Worm (Caenorhabditis elegans): ENCODE results near the gene srab-17.
A peak's percentile ranks its signal among the peaks of the same experiment; 100 is the strongest.

Gene srab-17

DNA sequence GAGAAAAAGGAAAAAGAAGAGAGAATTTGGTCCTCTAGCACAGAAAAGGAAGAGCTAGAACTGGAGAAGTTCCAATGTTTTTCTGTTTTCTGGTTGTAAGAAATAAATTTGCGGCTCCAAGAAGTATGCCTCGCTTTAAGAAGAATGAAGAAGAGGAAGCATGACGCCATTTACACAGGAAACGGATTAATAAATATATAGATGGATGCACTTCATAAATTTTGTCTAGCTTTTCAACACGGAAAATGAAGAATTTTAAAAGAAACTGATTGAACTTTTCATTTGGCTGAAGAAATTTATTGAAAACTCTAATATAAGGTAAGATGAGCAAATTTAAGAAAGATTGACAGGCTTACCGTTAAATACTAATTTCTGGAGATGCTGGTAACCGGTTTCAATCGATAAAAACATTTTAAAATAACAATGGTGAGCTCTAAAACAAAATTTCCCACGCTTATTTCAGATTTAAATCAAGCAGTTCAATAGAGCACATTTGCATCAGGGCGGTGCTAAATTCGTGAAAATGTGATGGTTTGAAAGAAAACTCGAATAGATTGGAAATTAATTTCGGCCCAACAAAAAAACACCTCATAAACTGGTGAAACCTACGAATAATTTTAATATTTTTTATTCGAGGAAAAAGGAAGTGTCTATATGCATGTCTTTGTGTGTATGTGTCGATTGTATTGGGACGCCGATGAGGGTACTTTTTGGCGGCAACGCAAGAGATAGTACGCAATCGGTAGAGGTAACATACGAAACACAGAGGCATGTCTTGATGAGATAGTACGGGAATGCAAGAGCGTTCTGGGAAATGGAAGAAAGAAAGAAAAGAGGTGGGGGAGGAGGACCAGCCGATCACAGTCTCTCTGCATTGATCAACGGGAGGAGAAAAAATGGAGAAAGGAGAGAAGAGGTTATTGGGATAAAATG, 12.0 kb downstream of the srab-17 start:
- TF ChIP-seq cog-1 (tag; optimal IDR thresholded peaks at IDR 0.05): peak; percentile 31
- no peak for TF ChIP-seq ref-1 (GFP tag; conservative IDR thresholded peaks at IDR 0.05)
- no peak for TF ChIP-seq med-1 (GFP tag; optimal IDR thresholded peaks at IDR 0.05; ENCODE audit: insufficient read depth)
- TF ChIP-seq klf-2 (GFP tag; conservative IDR thresholded peaks at IDR 0.05): no peak
- no peak for TF ChIP-seq ztf-23 (GFP tag; IDR thresholded peaks at IDR 0.05)
- no peak for TF ChIP-seq T22C8.4 (GFP tag; IDR thresholded peaks at IDR 0.05)
- no peak for TF ChIP-seq ztf-29 (GFP tag; IDR thresholded peaks at IDR 0.05)
- TF ChIP-seq tab-1 (GFP tag; IDR thresholded peaks at IDR 0.05): no peak

- TF ChIP-seq tab-1 (GFP tag; IDR thresholded peaks at IDR 0.05) (no peak), cog-1 (tag; optimal IDR thresholded peaks at IDR 0.05) (no peak), ref-1 (GFP tag; conservative IDR thresholded peaks at IDR 0.05) (no peak), ztf-23 (GFP tag; IDR thresholded peaks at IDR 0.05) (no peak), klf-2 (GFP tag; conservative IDR thresholded peaks at IDR 0.05) (no peak), T22C8.4 (GFP tag; IDR thresholded peaks at IDR 0.05) (no peak), med-1 (GFP tag; optimal IDR thresholded peaks at IDR 0.05; ENCODE audit: insufficient read depth) (no peak), ztf-29 (GFP tag; IDR thresholded peaks at IDR 0.05) (no peak), flt-1 (GFP tag; IDR thresholded peaks at IDR 0.05) (no peak)
These were observed 14.4 kb downstream of the srab-17 start for ce11 chrV:9853801-9854200.

- TF ChIP-seq T22C8.4 (GFP tag; IDR thresholded peaks at IDR 0.05) (no peak), klf-2 (GFP tag; conservative IDR thresholded peaks at IDR 0.05) (no peak), med-1 (GFP tag; optimal IDR thresholded peaks at IDR 0.05; ENCODE audit: insufficient read depth) (no peak), ref-1 (GFP tag; conservative IDR thresholded peaks at IDR 0.05) (no peak), ztf-23 (GFP tag; IDR thresholded peaks at IDR 0.05) (no peak), tab-1 (GFP tag; IDR thresholded peaks at IDR 0.05) (no peak), flt-1 (GFP tag; IDR thresholded peaks at IDR 0.05) (no peak), cog-1 (tag; optimal IDR thresholded peaks at IDR 0.05) (no peak), ztf-29 (GFP tag; IDR thresholded peaks at IDR 0.05) (no peak)
These were observed 19.6 kb downstream of the srab-17 start for ce11 chrV:9848576-9848975.

DNA sequence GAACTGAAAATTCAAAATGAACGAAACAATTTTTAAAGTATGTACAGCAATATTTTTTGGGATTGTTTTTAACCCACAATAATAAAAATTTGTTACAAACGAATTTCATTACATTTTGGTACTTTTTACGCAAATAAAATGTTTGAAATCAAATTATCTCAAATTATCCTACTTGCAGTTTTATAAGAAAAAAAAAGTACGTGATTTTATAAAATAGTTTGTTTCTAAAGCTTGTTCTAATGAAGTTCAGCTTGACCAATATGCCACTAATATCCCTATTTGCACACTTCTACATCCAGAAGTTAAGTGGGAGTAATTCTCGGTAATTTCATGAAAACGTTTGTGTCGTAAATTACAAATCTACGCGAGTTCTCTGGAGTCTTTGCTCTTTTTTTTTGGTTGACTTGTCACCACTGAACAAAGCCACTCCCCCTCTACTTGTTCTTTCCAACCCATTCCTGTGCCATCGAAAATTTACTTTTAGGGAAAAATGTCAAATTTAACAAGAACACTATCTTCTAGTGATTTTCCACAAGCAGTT, 24.8 kb downstream of the srab-17 start, which contains the start of gene sru-8:
sru-8 (plus strand) TSS at position 491 of the 541 bp plus-strand sequence.
- TF ChIP-seq ztf-29 (GFP tag; IDR thresholded peaks at IDR 0.05): no peak
- no peak for TF ChIP-seq flt-1 (GFP tag; IDR thresholded peaks at IDR 0.05)
- no peak for TF ChIP-seq ztf-23 (GFP tag; IDR thresholded peaks at IDR 0.05)
- TF ChIP-seq klf-2 (GFP tag; conservative IDR thresholded peaks at IDR 0.05): no peak
- TF ChIP-seq ref-1 (GFP tag; conservative IDR thresholded peaks at IDR 0.05): no peak
- no peak for TF ChIP-seq cog-1 (tag; optimal IDR thresholded peaks at IDR 0.05)
- TF ChIP-seq tab-1 (GFP tag; IDR thresholded peaks at IDR 0.05): no peak
- no peak for TF ChIP-seq T22C8.4 (GFP tag; IDR thresholded peaks at IDR 0.05)
- no peak for TF ChIP-seq med-1 (GFP tag; optimal IDR thresholded peaks at IDR 0.05; ENCODE audit: insufficient read depth)

ce11 chrV:9841376-9841775, 26.8 kb downstream of the srab-17 start, which contains the start of gene sru-36:
Gene sru-36, plus strand, starts transcription at chrV:9841676.
- TF ChIP-seq ztf-23 (GFP tag; IDR thresholded peaks at IDR 0.05): no peak
- TF ChIP-seq T22C8.4 (GFP tag; IDR thresholded peaks at IDR 0.05): no peak
- no peak for TF ChIP-seq ztf-29 (GFP tag; IDR thresholded peaks at IDR 0.05)
- no peak for TF ChIP-seq cog-1 (tag; optimal IDR thresholded peaks at IDR 0.05)
- TF ChIP-seq ref-1 (GFP tag; conservative IDR thresholded peaks at IDR 0.05): no peak
- no peak for TF ChIP-seq flt-1 (GFP tag; IDR thresholded peaks at IDR 0.05)

DNA sequence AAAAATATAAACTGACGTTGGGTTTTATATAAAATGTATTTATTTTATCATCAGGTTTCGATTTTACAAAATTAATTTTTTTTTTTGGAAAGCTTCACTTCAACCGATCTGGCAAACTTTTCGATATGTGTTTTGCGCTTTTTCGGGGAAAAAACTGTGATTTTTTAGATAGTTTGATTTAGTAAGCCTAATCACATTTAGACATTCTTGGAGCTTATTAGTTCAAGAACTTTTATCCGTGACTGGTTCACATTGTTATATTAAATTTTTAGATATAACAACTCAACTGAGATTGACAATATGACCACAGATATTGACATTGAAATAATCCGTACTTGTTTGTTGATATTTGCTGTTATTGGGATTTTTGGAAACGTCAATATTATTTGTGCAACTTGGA, 30.5 kb downstream of the srab-17 start, which contains the start of gene srsx-21:
srsx-21 (plus strand) TSS at position 301 of the 400 bp plus-strand sequence.
- no peak for TF ChIP-seq cog-1 (tag; optimal IDR thresholded peaks at IDR 0.05)
- TF ChIP-seq med-1 (GFP tag; optimal IDR thresholded peaks at IDR 0.05; ENCODE audit: insufficient read depth): no peak
- TF ChIP-seq ztf-23 (GFP tag; IDR thresholded peaks at IDR 0.05): no peak
- TF ChIP-seq tab-1 (GFP tag; IDR thresholded peaks at IDR 0.05): no peak
- no peak for TF ChIP-seq ztf-29 (GFP tag; IDR thresholded peaks at IDR 0.05)
- TF ChIP-seq klf-2 (GFP tag; conservative IDR thresholded peaks at IDR 0.05): no peak
- no peak for TF ChIP-seq T22C8.4 (GFP tag; IDR thresholded peaks at IDR 0.05)
- no peak for TF ChIP-seq ref-1 (GFP tag; conservative IDR thresholded peaks at IDR 0.05)
- no peak for TF ChIP-seq flt-1 (GFP tag; IDR thresholded peaks at IDR 0.05)

DNA sequence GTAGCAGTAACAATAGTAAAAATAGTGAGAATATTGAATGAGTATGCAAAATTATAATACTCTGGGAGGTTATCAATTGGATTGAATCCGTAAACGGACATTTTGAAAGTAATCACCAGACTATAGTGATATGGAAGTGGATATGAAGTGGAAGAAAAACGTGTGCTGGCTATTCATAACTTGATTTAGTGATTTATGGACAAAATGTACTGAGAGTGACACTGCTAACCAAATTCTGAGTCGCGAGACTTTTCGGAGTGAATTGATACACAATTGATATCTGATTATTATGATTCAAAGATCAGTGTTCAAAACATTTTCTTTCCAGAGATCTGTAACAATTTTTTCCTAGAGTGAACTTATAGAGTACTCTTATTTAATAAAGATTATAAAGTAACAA, 32.3 kb downstream of the srab-17 start, which contains the start of gene sru-38:
sru-38 (minus strand) TSS at position 101 of the 400 bp plus-strand sequence.
- TF ChIP-seq T22C8.4 (GFP tag; IDR thresholded peaks at IDR 0.05) (no peak), ztf-23 (GFP tag; IDR thresholded peaks at IDR 0.05) (no peak), klf-2 (GFP tag; conservative IDR thresholded peaks at IDR 0.05) (no peak), cog-1 (tag; optimal IDR thresholded peaks at IDR 0.05) (no peak), ztf-29 (GFP tag; IDR thresholded peaks at IDR 0.05) (no peak), ref-1 (GFP tag; conservative IDR thresholded peaks at IDR 0.05) (no peak), flt-1 (GFP tag; IDR thresholded peaks at IDR 0.05) (no peak), tab-1 (GFP tag; IDR thresholded peaks at IDR 0.05) (no peak), med-1 (GFP tag; optimal IDR thresholded peaks at IDR 0.05; ENCODE audit: insufficient read depth) (no peak)

DNA sequence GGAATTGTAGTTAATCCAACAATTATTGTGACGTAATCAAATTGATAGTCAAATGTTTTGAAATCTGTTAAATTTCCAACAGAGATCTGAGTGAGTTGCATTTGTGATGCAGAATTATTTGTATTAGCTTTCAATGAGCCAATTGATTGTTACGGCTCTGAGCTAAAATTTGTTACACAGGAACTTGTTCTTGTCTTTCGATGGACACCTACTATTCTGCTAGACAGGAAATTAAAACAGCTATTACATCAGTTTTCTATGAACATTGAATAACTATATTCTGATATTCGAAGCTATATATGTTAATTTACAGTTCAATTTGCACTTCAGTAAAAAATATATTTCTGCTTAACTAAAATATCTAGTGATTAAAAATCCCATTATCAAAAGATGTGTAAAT, 34.3 kb downstream of the srab-17 start, which contains the start of gene sru-40:
sru-40 (minus strand) TSS at position 101 of the 400 bp plus-strand sequence.
- TF ChIP-seq klf-2 (GFP tag; conservative IDR thresholded peaks at IDR 0.05): no peak
- TF ChIP-seq cog-1 (tag; optimal IDR thresholded peaks at IDR 0.05): no peak
- no peak for TF ChIP-seq ztf-23 (GFP tag; IDR thresholded peaks at IDR 0.05)
- TF ChIP-seq T22C8.4 (GFP tag; IDR thresholded peaks at IDR 0.05): no peak

DNA sequence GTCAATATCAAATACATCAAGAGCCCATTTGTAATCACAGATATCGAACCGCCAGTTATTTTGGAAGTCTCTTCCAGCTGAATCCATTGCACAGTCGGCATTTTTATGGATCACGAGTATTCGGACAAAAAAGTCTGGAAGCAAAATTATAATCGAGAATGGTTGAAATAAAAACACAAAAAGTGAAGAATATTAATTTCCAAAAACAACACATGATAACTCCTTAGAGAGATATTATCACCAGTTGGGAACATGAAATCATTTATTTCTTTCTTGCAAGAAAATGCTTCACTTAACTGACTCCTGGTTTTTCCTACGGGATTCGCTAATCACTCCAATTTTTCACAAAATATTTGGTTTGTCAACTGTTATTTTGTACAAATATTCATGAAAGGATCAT, 44.1 kb downstream of the srab-17 start, which contains the start of gene str-2:
str-2 (minus strand) TSS at position 101 of the 400 bp plus-strand sequence.
- no peak for TF ChIP-seq ztf-29 (GFP tag; IDR thresholded peaks at IDR 0.05)
- no peak for TF ChIP-seq cog-1 (tag; optimal IDR thresholded peaks at IDR 0.05)
- TF ChIP-seq med-1 (GFP tag; optimal IDR thresholded peaks at IDR 0.05; ENCODE audit: insufficient read depth): no peak
- TF ChIP-seq ztf-23 (GFP tag; IDR thresholded peaks at IDR 0.05): no peak
- no peak for TF ChIP-seq tab-1 (GFP tag; IDR thresholded peaks at IDR 0.05)
- no peak for TF ChIP-seq klf-2 (GFP tag; conservative IDR thresholded peaks at IDR 0.05)
- no peak for TF ChIP-seq flt-1 (GFP tag; IDR thresholded peaks at IDR 0.05)
- TF ChIP-seq ref-1 (GFP tag; conservative IDR thresholded peaks at IDR 0.05): no peak
- no peak for TF ChIP-seq T22C8.4 (GFP tag; IDR thresholded peaks at IDR 0.05)

All from whole organism, midembryonic.